Worm (Caenorhabditis elegans): ENCODE results near the gene mdl-1.
A peak's percentile ranks its signal among the peaks of the same experiment; 100 is the strongest.

The mdl-1 gene

DNA sequence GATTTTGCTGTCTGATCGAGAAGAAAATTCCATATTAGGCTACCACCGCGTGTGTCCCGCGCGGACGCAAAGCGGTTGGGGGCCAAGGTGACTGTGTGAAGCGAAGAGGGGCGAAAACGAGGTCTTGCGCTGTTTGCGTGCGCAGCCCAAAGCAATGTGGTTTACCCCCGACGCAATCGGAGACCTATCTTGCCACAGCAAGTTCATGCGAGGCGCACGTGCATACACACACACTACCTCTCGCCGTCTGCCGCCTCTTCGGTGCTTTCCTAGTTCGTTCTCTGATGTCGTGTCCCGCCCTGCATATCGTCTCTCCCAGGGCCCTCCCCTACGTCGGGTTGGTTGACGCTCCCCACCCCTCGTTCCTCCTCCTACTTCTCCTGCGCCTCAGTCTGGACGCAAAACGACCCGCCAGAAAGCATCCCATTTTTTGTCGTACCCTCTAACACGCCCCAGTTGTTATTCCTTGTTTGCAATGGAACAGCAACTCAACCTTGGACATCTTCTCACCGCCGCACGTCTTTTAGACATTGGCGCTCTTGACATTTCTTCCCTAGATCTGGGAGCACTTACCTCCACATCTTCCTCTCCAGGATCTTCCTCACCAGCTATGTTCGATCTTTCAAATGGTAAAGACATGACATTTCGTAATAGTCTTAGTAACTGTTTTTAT is at the start of gene mdl-1:
Gene mdl-1 (plus strand): TSS at position 341 of the 673 bp plus-strand sequence.
- peak in 1 of 3 experiments; percentile 14 for TF ChIP-seq lin-35 (GFP tag; optimal IDR thresholded peaks at IDR 0.05)
- peak; percentile 70 for TF ChIP-seq mcd-1 (GFP tag; IDR thresholded peaks at IDR 0.05)
- TF ChIP-seq nhr-27 (tag; optimal IDR thresholded peaks at IDR 0.05): peak; percentile 53
- TF ChIP-seq nhr-80 (tag; optimal IDR thresholded peaks at IDR 0.05): peak; percentile 37
- peak; percentile 71 for TF ChIP-seq F52B5.7 (tag; optimal IDR thresholded peaks at IDR 0.05)
- TF ChIP-seq zfh-2 (GFP tag; conservative IDR thresholded peaks at IDR 0.05): peak; percentile 98
- 0 out of 2 replicates have a peak, but pooled peaks have one; percentile 7 for TF ChIP-seq Y53G8AR.9 (GFP tag; conservative IDR thresholded peaks at IDR 0.05)
- TF ChIP-seq D2030.7 (GFP tag; IDR thresholded peaks at IDR 0.05): no peak
- no peak for TF ChIP-seq hmg-20 (GFP tag; IDR thresholded peaks at IDR 0.05)
- TF ChIP-seq pbrm-1 (GFP tag; IDR thresholded peaks at IDR 0.05): peak; percentile 68; the same call in 1 of the 2 replicates
- peak; percentile 92 for TF ChIP-seq K12H6.12 (tag; optimal IDR thresholded peaks at IDR 0.05)
- no peak for TF ChIP-seq nhr-90 (tag; optimal IDR thresholded peaks at IDR 0.05)
- TF ChIP-seq cebp-1 (GFP tag; IDR thresholded peaks at IDR 0.05): peak; percentile 69
- peak; percentile 85 for TF ChIP-seq cebp-1 (tag; optimal IDR thresholded peaks at IDR 0.05)
- TF ChIP-seq egl-44 (GFP tag; IDR thresholded peaks at IDR 0.05): peak; percentile 51; the same call in 1 of the 2 replicates
- peak; percentile 68 for TF ChIP-seq hmg-1.2 (GFP tag; IDR thresholded peaks at IDR 0.05)
- peak; percentile 58 for TF ChIP-seq ZK185.1 (tag; optimal IDR thresholded peaks at IDR 0.05; ENCODE audit: poor library complexity, severe bottlenecking)
- TF ChIP-seq chd-7 (tag; optimal IDR thresholded peaks at IDR 0.05): peak; percentile 93
- peak; percentile 68 for TF ChIP-seq lin-40 (tag; optimal IDR thresholded peaks at IDR 0.05)
- TF ChIP-seq F22D6.2 (tag; optimal IDR thresholded peaks at IDR 0.05): peak; percentile 59
- TF ChIP-seq pha-4 (tag; optimal IDR thresholded peaks at IDR 0.05): peak; percentile 75
- TF ChIP-seq snpc-3.4 (tag; optimal IDR thresholded peaks at IDR 0.05): peak; percentile 6
- TF ChIP-seq attf-5 (GFP tag; optimal IDR thresholded peaks at IDR 0.05): peak; percentile 64
- TF ChIP-seq lsy-27 (tag; optimal IDR thresholded peaks at IDR 0.05; ENCODE audit: borderline replicate concordance, insufficient read depth): no peak
- TF ChIP-seq cebp-2 (GFP tag; IDR thresholded peaks at IDR 0.05): 0 out of 2 replicates have a peak, but pooled peaks have one; percentile 54
- TF ChIP-seq let-607 (tag; optimal IDR thresholded peaks at IDR 0.05): peak in 1 of 2 experiments; percentile 28
- peak; percentile 87 for TF ChIP-seq ceh-27 (GFP tag; optimal IDR thresholded peaks at IDR 0.05)
- peak; percentile 70 for TF ChIP-seq F23B12.7 (tag; optimal IDR thresholded peaks at IDR 0.05; ENCODE audit: insufficient read depth)
- no peak for TF ChIP-seq B0336.3 (GFP tag; IDR thresholded peaks at IDR 0.05)
- TF ChIP-seq hlh-26 (GFP tag; conservative IDR thresholded peaks at IDR 0.05): no peak
- TF ChIP-seq dox-1 (GFP tag; IDR thresholded peaks at IDR 0.05): peak; percentile 70
- TF ChIP-seq madf-6 (GFP tag; IDR thresholded peaks at IDR 0.05): peak; percentile 34; the same call in 1 of the 2 replicates
- TF ChIP-seq lag-1 (GFP tag; IDR thresholded peaks at IDR 0.05): no peak
- 0 out of 2 replicates have a peak, but pooled peaks have one; percentile 52 for TF ChIP-seq ceh-40 (GFP tag; IDR thresholded peaks at IDR 0.05)
- TF ChIP-seq tlf-1 (GFP tag; optimal IDR thresholded peaks at IDR 0.05): peak; percentile 66
- peak; percentile 33; the same call in 1 of the 2 replicates for TF ChIP-seq lin-26 (GFP tag; IDR thresholded peaks at IDR 0.05)
- peak; percentile 82 for TF ChIP-seq ztf-26 (tag; optimal IDR thresholded peaks at IDR 0.05)
- TF ChIP-seq lir-1 (GFP tag; conservative IDR thresholded peaks at IDR 0.05): peak; percentile 30; the same call in 1 of the 2 replicates
- TF ChIP-seq ceh-100 (GFP tag; IDR thresholded peaks at IDR 0.05): 0 out of 2 replicates have a peak, but pooled peaks have one; percentile 18
- peak; percentile 86 for TF ChIP-seq egrh-3 (GFP tag; IDR thresholded peaks at IDR 0.05)
- TF ChIP-seq K11D2.4 (GFP tag; IDR thresholded peaks at IDR 0.05): peak; percentile 69; the same call in 1 of the 2 replicates
- TF ChIP-seq let-526 (GFP tag; IDR thresholded peaks at IDR 0.05): 0 out of 2 replicates have a peak, but pooled peaks have one; percentile 37
- peak; percentile 51 for TF ChIP-seq atf-7 (tag; optimal IDR thresholded peaks at IDR 0.05)
- TF ChIP-seq ekl-4 (GFP tag; IDR thresholded peaks at IDR 0.05): peak; percentile 40; the same call in 1 of the 2 replicates
- no peak for TF ChIP-seq madf-3 (GFP tag; IDR thresholded peaks at IDR 0.05)

Data from whole organism, young adult.